Worm (Caenorhabditis elegans) whole organism, mixed stage, embryonic: Measurements from ENCODE around the gene mrps-18.C.
A peak's percentile ranks its signal among the peaks of the same experiment; 100 is the strongest.

ENCODE experiments used
- M03D4.4 ChIP-seq: sonication (generic microtip); optimal IDR thresholded peaks from 2 replicates; lab custom pipeline; 2017; ENCODE audit warnings: mild to moderate bottlenecking, missing genetic modification characterization, missing compliant biosample characterization
- bed-3 ChIP-seq: fragments of 200-800 bp; sonication (Bioruptor generic); optimal IDR thresholded peaks from 3 replicates; lab custom pipeline; 2018; ENCODE audit warnings: mild to moderate bottlenecking, missing genetic modification characterization, moderate library complexity, missing compliant biosample characterization
- blmp-1 ChIP-seq: fragments of 150-350 bp; optimal IDR thresholded peaks from 2 replicates; lab custom pipeline; 2014; ENCODE audit warnings: missing biosample characterization, missing genetic modification characterization
- ceh-39 ChIP-seq: fragments of 150-350 bp; optimal IDR thresholded peaks from 2 replicates; lab custom pipeline; 2014; ENCODE audit warnings: missing biosample characterization, missing genetic modification characterization
- ceh-83 ChIP-seq: fragments of 200-800 bp; sonication (Bioruptor generic); optimal IDR thresholded peaks from 2 replicates; lab custom pipeline; 2018; ENCODE audit warnings: mild to moderate bottlenecking, missing genetic modification characterization, missing compliant biosample characterization
- ces-1 ChIP-seq: fragments of 150-350 bp; optimal IDR thresholded peaks from 2 replicates; lab custom pipeline; 2014; ENCODE audit warnings: missing biosample characterization, missing genetic modification reagents, missing genetic modification characterization
- elt-1 ChIP-seq: sonication (generic microtip); optimal IDR thresholded peaks from 2 replicates; lab custom pipeline; 2017; ENCODE audit warnings: missing genetic modification characterization, mild to moderate bottlenecking, missing compliant biosample characterization, antibody characterized with exemption, moderate library complexity, borderline replicate concordance; ENCODE audit not compliant: insufficient read depth
- elt-3 ChIP-seq: fragments of 150-350 bp; optimal IDR thresholded peaks from 2 replicates; lab custom pipeline; 2014; ENCODE audit warnings: missing biosample characterization, missing genetic modification characterization
- flh-1 ChIP-seq: fragments of 200-800 bp; sonication (Bioruptor generic); optimal IDR thresholded peaks from 2 replicates; lab custom pipeline; 2018; ENCODE audit warnings: mild to moderate bottlenecking, missing genetic modification characterization, moderate library complexity, missing compliant biosample characterization
- ham-2 ChIP-seq: fragments of 200-800 bp; sonication (Bioruptor generic); optimal IDR thresholded peaks from 2 replicates; lab custom pipeline; 2018; ENCODE audit warnings: mild to moderate bottlenecking, missing genetic modification characterization, missing compliant biosample characterization
- hlh-1 ChIP-seq: fragments of 150-350 bp; optimal IDR thresholded peaks from 2 replicates; lab custom pipeline; 2014; ENCODE audit warnings: missing biosample characterization, missing genetic modification reagents, missing genetic modification characterization
- lin-13 ChIP-seq: fragments of 150-350 bp; optimal IDR thresholded peaks from 2 replicates; lab custom pipeline; 2014; ENCODE audit warnings: missing biosample characterization, missing genetic modification characterization
- lin-32 ChIP-seq: fragments of 200-800 bp; sonication (Bioruptor generic); optimal IDR thresholded peaks from 2 replicates; lab custom pipeline; 2018; ENCODE audit warnings: mild to moderate bottlenecking, missing genetic modification characterization, missing compliant biosample characterization
- lsy-2 ChIP-seq: fragments of 150-350 bp; optimal IDR thresholded peaks from 2 replicates; lab custom pipeline; 2014; ENCODE audit warnings: missing biosample characterization, missing genetic modification characterization
- mab-5 ChIP-seq: fragments of 150-350 bp; optimal IDR thresholded peaks from 2 replicates; lab custom pipeline; 2014; ENCODE audit warnings: missing biosample characterization, missing genetic modification characterization
- mls-2 ChIP-seq: sonication (generic microtip); optimal IDR thresholded peaks from 2 replicates; lab custom pipeline; 2016; ENCODE audit warnings: mild to moderate bottlenecking, missing genetic modification characterization, moderate library complexity, missing compliant biosample characterization
- nhr-12 ChIP-seq: fragments of 150-350 bp; optimal IDR thresholded peaks from 2 replicates; lab custom pipeline; 2014; ENCODE audit warnings: missing biosample characterization, missing genetic modification characterization
- nhr-237 ChIP-seq: fragments of 150-350 bp; optimal IDR thresholded peaks from 2 replicates; lab custom pipeline; 2014; ENCODE audit warnings: missing biosample characterization, missing genetic modification characterization
- nhr-28 ChIP-seq: fragments of 150-350 bp; optimal IDR thresholded peaks from 2 replicates; lab custom pipeline; 2014; ENCODE audit warnings: missing biosample characterization, missing genetic modification characterization
- nhr-76 ChIP-seq: sonication (generic microtip); optimal IDR thresholded peaks from 2 replicates; lab custom pipeline; 2017; ENCODE audit warnings: missing biosample characterization, missing genetic modification characterization
- pha-4 ChIP-seq: fragments of 150-350 bp; optimal IDR thresholded peaks from 2 replicates; lab custom pipeline; 2018; ENCODE audit warnings: missing biosample characterization, missing genetic modification reagents, missing genetic modification characterization
- sem-2 ChIP-seq: fragments of 200-800 bp; sonication (Bioruptor generic); optimal IDR thresholded peaks from 2 replicates; lab custom pipeline; 2018; ENCODE audit warnings: mild to moderate bottlenecking, missing genetic modification characterization, missing compliant biosample characterization
- snpc-4 ChIP-seq: fragments of 150-350 bp; optimal IDR thresholded peaks from 2 replicates; lab custom pipeline; 2014; ENCODE audit warnings: missing biosample characterization, missing genetic modification characterization
- sptf-1 ChIP-seq: sonication (generic microtip); optimal IDR thresholded peaks from 2 replicates; lab custom pipeline; 2017; ENCODE audit warnings: mild to moderate bottlenecking, missing genetic modification characterization, moderate library complexity, missing compliant biosample characterization
- tbx-8 ChIP-seq: fragments of 200-800 bp; sonication (Bioruptor generic); optimal IDR thresholded peaks from 2 replicates; lab custom pipeline; 2018; ENCODE audit warnings: mild to moderate bottlenecking, missing genetic modification characterization, moderate library complexity, missing compliant biosample characterization
- unc-120 ChIP-seq: sonication (generic microtip); optimal IDR thresholded peaks from 2 replicates; lab custom pipeline; 2017; ENCODE audit warnings: missing genetic modification characterization, missing compliant biosample characterization; ENCODE audit not compliant: poor library complexity, severe bottlenecking
- unc-62 ChIP-seq: fragments of 150-350 bp; optimal IDR thresholded peaks from 2 replicates; lab custom pipeline; 2014; ENCODE audit warnings: missing biosample characterization, missing genetic modification reagents, missing genetic modification characterization
- zip-8 ChIP-seq: fragments of 150-350 bp; optimal IDR thresholded peaks from 2 replicates; lab custom pipeline; 2014; ENCODE audit warnings: missing biosample characterization, missing genetic modification characterization
- ztf-11 ChIP-seq: fragments of 150-350 bp; optimal IDR thresholded peaks from 2 replicates; lab custom pipeline; 2014; ENCODE audit warnings: missing biosample characterization, missing genetic modification characterization

Gene mrps-18.C

DNA sequence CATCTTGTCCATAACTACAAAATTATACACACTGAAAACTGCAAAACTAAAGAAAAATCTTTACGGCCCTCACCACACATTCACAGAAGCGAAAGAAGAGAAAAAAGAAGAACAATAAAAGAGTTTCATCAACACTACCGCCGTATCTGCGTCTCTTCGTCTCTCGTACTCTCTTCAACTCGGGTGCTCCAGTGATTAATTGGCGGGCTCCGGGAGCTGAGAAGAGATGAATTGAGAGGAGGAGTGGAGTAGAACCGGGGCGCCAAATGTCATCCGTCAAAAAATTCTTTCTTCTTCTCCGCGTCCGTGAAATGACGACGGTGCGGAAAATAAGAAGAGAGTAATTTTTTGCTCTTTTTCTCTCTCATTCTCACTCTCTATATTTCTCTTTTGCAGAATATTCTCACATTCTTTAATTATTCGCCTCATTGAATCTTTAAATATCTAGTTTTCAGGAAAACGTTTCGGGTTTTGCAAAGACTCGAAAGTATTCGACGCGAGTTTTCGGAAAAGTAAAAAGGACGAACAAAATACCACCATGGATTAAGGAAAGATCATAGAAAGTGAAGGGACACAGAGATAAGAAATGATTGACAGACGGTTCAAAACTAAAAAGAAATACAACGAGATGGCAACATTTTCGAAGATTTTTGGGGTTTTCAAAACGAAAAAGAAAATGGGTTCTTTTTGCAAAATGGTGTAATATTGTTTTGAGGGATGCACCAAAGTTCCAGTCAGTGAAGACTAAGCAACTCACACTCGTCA, 28.3 kb upstream of the mrps-18.C start:
- TF ChIP-seq unc-120 (peak; percentile 34), sptf-1 (no peak), bed-3 (GFP tag; lab: Kevin White, UChicago) (no peak), elt-1 (tag; lab: Kevin White, UChicago) (no peak), pha-4 (tag; lab: Kevin White, UChicago) (no peak), mls-2 (tag; lab: Kevin White, UChicago) (no peak), unc-62 (GFP tag; lab: Kevin White, UChicago) (peak; percentile 50), ces-1 (GFP tag; lab: Kevin White, UChicago) (peak; percentile 49), hlh-1 (tag; lab: Kevin White, UChicago) (peak; percentile 61)

DNA sequence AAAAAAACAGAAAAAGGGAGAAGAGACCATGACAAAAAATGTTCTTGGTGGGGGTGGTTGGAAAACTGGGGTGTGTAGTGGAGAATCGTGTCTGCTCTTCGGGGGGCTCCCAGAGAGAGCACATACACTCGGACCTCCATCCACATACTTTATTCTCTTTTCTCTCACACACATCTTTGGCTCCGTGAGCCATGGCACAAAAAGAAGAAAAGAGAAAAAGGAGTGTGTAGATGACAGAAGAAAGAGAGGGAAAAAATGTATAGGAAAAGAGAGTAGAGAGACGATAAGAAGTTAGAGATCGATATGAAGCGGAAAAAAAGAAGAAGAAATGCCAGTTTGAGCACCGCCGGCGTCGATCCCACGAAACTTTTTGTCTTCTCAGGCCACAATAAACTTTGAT, 27.0 kb upstream of the mrps-18.C start:
- peak; percentile 90 for TF ChIP-seq unc-120
- no peak for TF ChIP-seq ceh-83 (GFP tag; lab: Kevin White, UChicago)
- TF ChIP-seq unc-62 (GFP tag; lab: Kevin White, UChicago): peak; percentile 21

DNA sequence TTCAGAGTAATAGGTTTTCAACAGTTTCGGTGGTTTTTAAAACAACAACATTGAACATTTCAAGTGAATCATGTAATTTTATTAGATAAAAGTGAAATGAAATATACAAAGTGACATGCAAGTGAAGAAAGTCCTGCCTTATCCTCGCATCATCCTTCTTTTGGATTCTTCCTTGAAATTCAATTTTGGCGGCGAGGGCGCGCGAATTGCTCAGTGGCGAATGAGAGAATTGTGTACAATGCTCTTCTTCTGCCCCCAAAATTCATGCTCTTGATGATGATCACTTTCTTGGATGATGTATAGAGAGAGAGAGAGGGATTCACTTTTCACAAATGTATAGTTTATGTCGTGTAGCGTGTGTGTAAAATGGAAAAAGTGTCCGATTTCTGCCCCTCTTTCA, 26.3 kb upstream of the mrps-18.C start:
- TF ChIP-seq snpc-4 (tag; lab: Kevin White, UChicago): no peak
- TF ChIP-seq nhr-28 (tag; lab: Kevin White, UChicago): no peak
- TF ChIP-seq flh-1 (GFP tag; lab: Kevin White, UChicago): no peak
- no peak for TF ChIP-seq elt-1 (tag; lab: Kevin White, UChicago)
- TF ChIP-seq ces-1 (GFP tag; lab: Kevin White, UChicago): peak; percentile 96
- no peak for TF ChIP-seq lin-13 (tag; lab: Kevin White, UChicago)
- TF ChIP-seq, all 35 proteins: peak for 1

DNA sequence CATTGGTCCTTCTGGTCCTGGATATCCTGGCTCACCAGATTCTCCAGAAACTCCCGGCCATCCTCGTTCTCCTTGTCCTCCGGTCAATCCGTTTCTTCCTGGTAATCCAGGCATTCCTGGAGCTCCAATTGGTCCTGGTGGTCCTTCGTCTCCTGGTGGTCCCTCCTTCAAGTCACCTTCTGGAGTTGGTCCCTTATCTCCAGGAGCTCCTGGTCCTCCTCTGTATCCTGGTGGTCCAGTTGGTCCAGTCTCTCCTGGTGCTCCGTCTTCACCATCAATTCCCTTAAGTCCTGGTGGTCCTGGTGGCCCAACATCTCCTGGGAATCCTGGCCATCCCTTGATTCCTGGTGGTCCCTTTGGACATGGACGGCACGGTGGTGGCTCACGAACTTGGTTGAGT, 25.4 kb upstream of the mrps-18.C start:
- no peak for TF ChIP-seq nhr-12 (tag; lab: Kevin White, UChicago)
- TF ChIP-seq pha-4 (tag; lab: Kevin White, UChicago): no peak
- no peak for TF ChIP-seq unc-120
- no peak for TF ChIP-seq elt-3 (tag; lab: Kevin White, UChicago)
- TF ChIP-seq mab-5 (tag; lab: Kevin White, UChicago): no peak
- no peak for TF ChIP-seq ceh-83 (GFP tag; lab: Kevin White, UChicago)
- TF ChIP-seq ceh-39 (tag; lab: Kevin White, UChicago): no peak
- TF ChIP-seq sem-2 (GFP tag; lab: Kevin White, UChicago): no peak
- no peak for TF ChIP-seq nhr-237
- TF ChIP-seq lin-13 (tag; lab: Kevin White, UChicago): no peak
- no peak for TF ChIP-seq lin-32
- TF ChIP-seq tbx-8 (GFP tag; lab: Kevin White, UChicago): no peak
- TF ChIP-seq lsy-2 (tag; lab: Kevin White, UChicago): no peak
- no peak for TF ChIP-seq M03D4.4 (tag; lab: Kevin White, UChicago)
- TF ChIP-seq ztf-11: no peak
- TF ChIP-seq ham-2 (GFP tag; lab: Kevin White, UChicago): no peak
- TF ChIP-seq snpc-4 (tag; lab: Kevin White, UChicago): no peak
- TF ChIP-seq nhr-76 (tag; lab: Kevin White, UChicago): no peak

DNA sequence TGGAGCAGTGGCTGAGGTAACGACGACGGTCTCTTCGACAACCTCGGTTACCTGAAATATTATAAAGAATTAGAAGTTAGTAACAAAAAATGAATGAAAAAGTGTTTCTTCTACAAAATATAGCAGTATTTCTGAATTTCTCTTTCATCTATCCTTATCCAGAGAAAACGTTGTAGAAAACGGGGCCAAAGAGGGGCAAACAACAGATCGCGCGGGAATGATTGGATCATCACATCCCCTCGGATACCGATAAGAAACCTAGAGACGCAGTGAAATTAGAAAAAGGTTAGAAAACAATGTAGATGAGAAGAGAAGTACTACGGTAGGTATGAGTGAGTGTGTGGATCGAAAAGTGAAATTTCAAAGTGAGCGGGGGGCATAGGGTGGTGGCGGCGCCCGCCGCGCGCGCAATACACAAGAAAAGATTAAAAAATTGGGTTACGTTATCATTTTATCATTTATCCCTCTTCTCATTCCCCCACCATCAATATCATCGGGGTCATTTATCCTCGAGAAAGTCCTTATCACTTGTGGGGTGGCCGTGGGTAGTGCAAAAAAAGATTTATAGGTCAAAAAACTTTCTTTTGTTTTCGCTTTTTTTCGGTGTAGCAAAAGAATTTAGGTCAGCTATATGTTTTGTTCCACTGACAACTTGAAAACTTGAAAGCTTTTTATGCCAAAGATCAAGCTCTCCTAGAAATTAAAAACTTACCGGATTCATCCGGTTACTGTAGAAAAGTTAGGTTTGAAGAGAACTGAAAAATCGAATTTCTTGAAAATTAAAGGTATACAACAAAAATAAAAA, 23.6 kb upstream of the mrps-18.C start, which contains the start of the genes dpy-10 and T14B4.19:
Gene dpy-10, minus strand, starts transcription at position 51 of the 805 bp plus-strand sequence.
Gene T14B4.19, minus strand, starts transcription at position 755 of the 805 bp plus-strand sequence.
- TF ChIP-seq M03D4.4 (tag; lab: Kevin White, UChicago) (no peak), ham-2 (GFP tag; lab: Kevin White, UChicago) (peak; percentile 39), blmp-1 (tag; lab: Kevin White, UChicago) (peak; percentile 82), elt-1 (tag; lab: Kevin White, UChicago) (peak; percentile 80), elt-3 (tag; lab: Kevin White, UChicago) (peak; percentile 58), mab-5 (tag; lab: Kevin White, UChicago) (no peak), tbx-8 (GFP tag; lab: Kevin White, UChicago) (no peak), zip-8 (tag; lab: Kevin White, UChicago) (no peak)
